Worm (Caenorhabditis elegans): ENCODE measurements around the gene F19H6.4.

Gene F19H6.4

ce11 chrX:12375783-12376182 lies 10.3 kb downstream of the F19H6.4 start:
- no peak for TF ChIP-seq unc-55 (GFP tag; optimal IDR thresholded peaks at IDR 0.05)
- TF ChIP-seq nhr-77 (tag; optimal IDR thresholded peaks at IDR 0.05) = no peak
- no peak for TF ChIP-seq C34F6.9 (tag; optimal IDR thresholded peaks at IDR 0.05)
- TF ChIP-seq nhr-129 (tag; optimal IDR thresholded peaks at IDR 0.05) = no peak
- no peak for TF ChIP-seq crh-2 (tag; optimal IDR thresholded peaks at IDR 0.05)
- no peak for TF ChIP-seq blmp-1 (tag; optimal IDR thresholded peaks at IDR 0.05; ENCODE audit: insufficient read depth)
- TF ChIP-seq elt-1 (tag; optimal IDR thresholded peaks at IDR 0.05) = no peak
- TF ChIP-seq nhr-237 (tag; optimal IDR thresholded peaks at IDR 0.05) = no peak
- TF ChIP-seq nhr-10 (tag; optimal IDR thresholded peaks at IDR 0.05) = no peak

- no peak for TF ChIP-seq ztf-11 (tag; optimal IDR thresholded peaks at IDR 0.05)
- no peak for TF ChIP-seq ceh-82 (tag; optimal IDR thresholded peaks at IDR 0.05)
- no peak for TF ChIP-seq gmeb-1 (tag; optimal IDR thresholded peaks at IDR 0.05)
- no peak for TF ChIP-seq nhr-12 (tag; optimal IDR thresholded peaks at IDR 0.05)
- no peak for TF ChIP-seq lin-39 (tag; optimal IDR thresholded peaks at IDR 0.05)
- no peak for TF ChIP-seq nhr-10 (tag; optimal IDR thresholded peaks at IDR 0.05)
- TF ChIP-seq lin-11 (tag; optimal IDR thresholded peaks at IDR 0.05) = no peak
- TF ChIP-seq crh-2 (tag; optimal IDR thresholded peaks at IDR 0.05) = no peak
Observed at ce11 chrX:12378293-12378692, 12.8 kb downstream of the F19H6.4 start, which contains the start of gene glb-13. glb-13 (minus strand) TSS chrX:12378393.

DNA sequence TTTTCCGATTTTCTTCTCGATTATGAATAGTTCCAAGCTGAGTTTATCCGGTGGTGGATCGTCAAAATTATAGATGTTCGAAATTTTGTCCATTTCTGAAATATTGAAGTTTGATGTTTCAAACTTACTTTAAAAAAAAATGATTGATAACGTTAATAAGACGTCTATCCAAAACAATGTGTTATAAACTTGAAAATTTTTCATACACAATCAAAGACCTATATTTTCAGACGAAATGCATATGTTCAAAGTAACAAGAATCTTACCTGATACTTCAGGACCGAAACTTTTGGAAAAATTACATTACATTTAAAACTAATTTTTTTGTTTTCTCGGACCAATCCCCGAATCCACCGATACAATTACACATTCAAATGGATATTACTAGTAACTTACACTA lies 25.9 kb downstream of the F19H6.4 start, which contains the start of gene nekl-3:
TSS of gene nekl-3 (minus strand) at position 101 of the 400 bp plus-strand sequence.
- no peak for TF ChIP-seq aly-2 (tag; optimal IDR thresholded peaks at IDR 0.05)
- no peak for TF ChIP-seq sma-9 (GFP tag; optimal IDR thresholded peaks at IDR 0.05)
- no peak for TF ChIP-seq sma-9 (tag; optimal IDR thresholded peaks at IDR 0.05)
- TF ChIP-seq skn-1 (tag; optimal IDR thresholded peaks at IDR 0.05) = no peak
- no peak for TF ChIP-seq blmp-1 (tag; optimal IDR thresholded peaks at IDR 0.05; ENCODE audit: insufficient read depth)
- TF ChIP-seq nhr-10 (tag; optimal IDR thresholded peaks at IDR 0.05) = no peak
- no peak for TF ChIP-seq fos-1 (tag; optimal IDR thresholded peaks at IDR 0.05)
- TF ChIP-seq Y55F3AM.14 (GFP tag; optimal IDR thresholded peaks at IDR 0.05) = no peak
- TF ChIP-seq alr-1 (tag; optimal IDR thresholded peaks at IDR 0.05) = no peak
- no peak for TF ChIP-seq dmd-4 (tag; optimal IDR thresholded peaks at IDR 0.05)
- TF ChIP-seq unc-55 (GFP tag; optimal IDR thresholded peaks at IDR 0.05) = no peak
- TF ChIP-seq unc-39 (tag; optimal IDR thresholded peaks at IDR 0.05) = no peak
- no peak for TF ChIP-seq nhr-129 (tag; optimal IDR thresholded peaks at IDR 0.05)
- TF ChIP-seq nhr-11 (tag; optimal IDR thresholded peaks at IDR 0.05) = no peak
- no peak for TF ChIP-seq nhr-21 (tag; optimal IDR thresholded peaks at IDR 0.05)
- TF ChIP-seq ztf-1 (GFP tag; conservative IDR thresholded peaks at IDR 0.05) = no peak
- no peak for TF ChIP-seq nhr-12 (tag; optimal IDR thresholded peaks at IDR 0.05)
- TF ChIP-seq ztf-11 (tag; optimal IDR thresholded peaks at IDR 0.05) = no peak
- no peak for TF ChIP-seq nhr-237 (tag; optimal IDR thresholded peaks at IDR 0.05)

DNA sequence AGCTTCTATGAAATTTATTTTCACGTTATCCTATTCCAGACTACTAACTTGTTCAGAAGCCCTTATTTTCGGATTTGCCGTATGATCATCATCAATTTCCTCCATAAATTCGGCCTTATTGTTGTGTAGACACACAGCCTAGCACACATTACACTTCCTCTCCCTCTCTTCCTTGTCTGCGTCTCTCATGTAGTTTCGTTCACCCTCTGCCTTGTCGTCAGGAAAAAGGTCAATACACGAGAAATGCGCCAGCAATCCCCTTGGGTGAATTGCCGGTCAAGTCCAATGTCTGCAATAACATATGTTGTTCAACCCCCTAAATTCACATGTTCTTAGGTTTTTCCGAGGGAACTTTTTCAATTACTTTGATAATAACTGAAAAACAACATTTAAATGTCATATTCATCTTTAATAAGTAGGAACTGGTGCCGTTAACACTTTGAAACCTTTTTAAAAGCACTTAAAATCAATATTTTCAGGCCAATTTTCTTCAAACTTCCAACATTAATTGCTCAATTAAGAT lies 28.4 kb downstream of the F19H6.4 start, which contains the start of gene F17E5.2:
TSS of gene F17E5.2 (plus strand) at position 473 of the 523 bp plus-strand sequence.
- TF ChIP-seq skn-1 (tag; optimal IDR thresholded peaks at IDR 0.05) = peak; percentile 42
- peak; percentile 56 for TF ChIP-seq nhr-10 (tag; optimal IDR thresholded peaks at IDR 0.05)
- TF ChIP-seq lin-13 (GFP tag; optimal IDR thresholded peaks at IDR 0.05) = peak; percentile 96
- TF ChIP-seq nhr-6 (tag; optimal IDR thresholded peaks at IDR 0.05) = peak; percentile 95
- TF ChIP-seq gmeb-1 (tag; optimal IDR thresholded peaks at IDR 0.05) = peak; percentile 86
- peak; percentile 92 for TF ChIP-seq egl-27 (tag; optimal IDR thresholded peaks at IDR 0.05)
- peak; percentile 25 to 80 for TF ChIP-seq mdl-1 (tag; optimal IDR thresholded peaks at IDR 0.05)
- TF ChIP-seq zag-1 (tag; optimal IDR thresholded peaks at IDR 0.05) = peak; percentile 80
- TF ChIP-seq sem-4 (tag; optimal IDR thresholded peaks at IDR 0.05) = peak; percentile 94
- peak; percentile 96 for TF ChIP-seq unc-55 (GFP tag; optimal IDR thresholded peaks at IDR 0.05)
- peak; percentile 53 for TF ChIP-seq nhr-77 (tag; optimal IDR thresholded peaks at IDR 0.05)
- no peak for TF ChIP-seq mbf-1 (tag; optimal IDR thresholded peaks at IDR 0.05)
- peak; percentile 83 to 93 for TF ChIP-seq lsy-2 (tag; optimal IDR thresholded peaks at IDR 0.05)
- TF ChIP-seq peb-1 (tag; optimal IDR thresholded peaks at IDR 0.05) = no peak
- TF ChIP-seq unc-62 (GFP tag; optimal IDR thresholded peaks at IDR 0.05) = peak; percentile 40
- peak; percentile 77 for TF ChIP-seq Y55F3AM.14 (GFP tag; optimal IDR thresholded peaks at IDR 0.05)
- no peak for TF ChIP-seq nhr-12 (tag; optimal IDR thresholded peaks at IDR 0.05)
- TF ChIP-seq lin-39 (tag; optimal IDR thresholded peaks at IDR 0.05) = peak; percentile 37
- peak; percentile 96 for TF ChIP-seq crh-2 (tag; optimal IDR thresholded peaks at IDR 0.05)
- TF ChIP-seq unc-39 (tag; optimal IDR thresholded peaks at IDR 0.05) = no peak
- TF ChIP-seq ztf-11 (tag; optimal IDR thresholded peaks at IDR 0.05) = no peak
- TF ChIP-seq ama-1 (optimal IDR thresholded peaks at IDR 0.05) = no peak
- no peak for TF ChIP-seq nhr-23 (tag; optimal IDR thresholded peaks at IDR 0.05)
- TF ChIP-seq dmd-4 (tag; optimal IDR thresholded peaks at IDR 0.05) = no peak
- TF ChIP-seq nhr-237 (tag; optimal IDR thresholded peaks at IDR 0.05) = no peak
- peak; percentile 57 for TF ChIP-seq blmp-1 (tag; optimal IDR thresholded peaks at IDR 0.05; ENCODE audit: insufficient read depth)
- peak; percentile 92 for TF ChIP-seq fos-1 (tag; optimal IDR thresholded peaks at IDR 0.05)
- TF ChIP-seq nhr-21 (tag; optimal IDR thresholded peaks at IDR 0.05) = peak; percentile 93
- TF ChIP-seq ztf-1 (GFP tag; conservative IDR thresholded peaks at IDR 0.05) = no peak
- TF ChIP-seq aly-2 (tag; optimal IDR thresholded peaks at IDR 0.05) = no peak
- peak; percentile 81 for TF ChIP-seq lin-11 (tag; optimal IDR thresholded peaks at IDR 0.05)
- peak; percentile 88 for TF ChIP-seq sma-3 (GFP tag; optimal IDR thresholded peaks at IDR 0.05)
- TF ChIP-seq nhr-11 (tag; optimal IDR thresholded peaks at IDR 0.05) = no peak
- TF ChIP-seq snpc-4 (tag; optimal IDR thresholded peaks at IDR 0.05) = peak; percentile 83
- peak; percentile 97 for TF ChIP-seq sma-9 (GFP tag; optimal IDR thresholded peaks at IDR 0.05)
- no peak for TF ChIP-seq sma-9 (tag; optimal IDR thresholded peaks at IDR 0.05)
- peak; percentile 99 for TF ChIP-seq nhr-129 (tag; optimal IDR thresholded peaks at IDR 0.05)
- no peak for TF ChIP-seq R02D3.7 (tag; optimal IDR thresholded peaks at IDR 0.05)
- peak; percentile 92 for TF ChIP-seq mab-5 (tag; optimal IDR thresholded peaks at IDR 0.05)
- peak; percentile 98 for TF ChIP-seq C34F6.9 (tag; optimal IDR thresholded peaks at IDR 0.05)
